Fruit fly (Drosophila melanogaster) whole organism, prepupa: ENCODE results near the gene CG2003.

Source experiments
- Blimp-1 ChIP-seq: fragments of 200-800 bp; sonication (Bioruptor generic); optimal IDR thresholded peaks from 3 replicates; lab custom pipeline; 2017; ENCODE audit warnings: missing biosample characterization, missing genetic modification characterization, mild to moderate bottlenecking, moderate library complexity, missing genetic modification reagents
- CG10631 ChIP-seq: fragments of 200-800 bp; sonication (Bioruptor generic); optimal IDR thresholded peaks from 2 replicates; lab custom pipeline; 2016; ENCODE audit warnings: missing biosample characterization, missing genetic modification characterization
- CG11294 ChIP-seq: fragments of 200-800 bp; sonication (Bioruptor generic); IDR thresholded peaks from 2 replicates; pipeline ENCODE4 v1.3.6; 2022; ENCODE audit warnings: missing biosample characterization, missing genetic modification characterization
- CG11762 ChIP-seq: fragments of 200-800 bp; sonication (Bioruptor generic); optimal IDR thresholded peaks from 3 replicates; lab custom pipeline; 2016; ENCODE audit warnings: missing biosample characterization, missing genetic modification characterization; ENCODE audit not compliant: insufficient read depth
- CG11902 ChIP-seq: fragments of 200-800 bp; sonication (Bioruptor generic); optimal IDR thresholded peaks from 3 replicates; lab custom pipeline; 2016; ENCODE audit warnings: missing biosample characterization, missing genetic modification characterization
- CG15336 ChIP-seq: fragments of 200-800 bp; sonication (Bioruptor generic); IDR thresholded peaks from 2 replicates; pipeline ENCODE4 v1.3.6; 2022; ENCODE audit warnings: missing biosample characterization, missing genetic modification characterization
- CG1621 ChIP-seq: fragments of 200-800 bp; sonication (Bioruptor generic); optimal IDR thresholded peaks from 3 replicates; lab custom pipeline; 2018; ENCODE audit warnings: missing biosample characterization, mild to moderate bottlenecking, missing genetic modification characterization
- CG16779 ChIP-seq: fragments of 200-800 bp; sonication (Bioruptor generic); optimal IDR thresholded peaks from 3 replicates; lab custom pipeline; 2017; ENCODE audit warnings: missing biosample characterization, mild to moderate bottlenecking, missing genetic modification characterization
- CG3032 ChIP-seq: fragments of 200-800 bp; optimal IDR thresholded peaks from 2 replicates; lab custom pipeline; 2019; ENCODE audit warnings: missing biosample characterization, mild to moderate bottlenecking, missing genetic modification characterization, moderate library complexity
- CG31627 ChIP-seq: fragments of 200-800 bp; sonication (Bioruptor generic); optimal IDR thresholded peaks from 3 replicates; lab custom pipeline; 2016; ENCODE audit warnings: missing biosample characterization, missing genetic modification characterization
- CG32006 ChIP-seq: fragments of 200-800 bp; sonication (Bioruptor generic); optimal IDR thresholded peaks from 3 replicates; lab custom pipeline; 2017; ENCODE audit warnings: missing biosample characterization, mild to moderate bottlenecking, missing genetic modification characterization
- CG34406 ChIP-seq: fragments of 200-800 bp; sonication (Bioruptor generic); optimal IDR thresholded peaks from 3 replicates; lab custom pipeline; 2016; ENCODE audit warnings: missing biosample characterization, missing genetic modification characterization
- CG3919 ChIP-seq: fragments of 200-800 bp; sonication (Bioruptor generic); optimal IDR thresholded peaks from 3 replicates; lab custom pipeline; 2016; ENCODE audit warnings: missing biosample characterization, missing genetic modification characterization
- CG4318 ChIP-seq: fragments of 200-800 bp; sonication (Bioruptor generic); optimal IDR thresholded peaks from 3 replicates; lab custom pipeline; 2017; ENCODE audit warnings: missing biosample characterization, mild to moderate bottlenecking, missing genetic modification characterization
- CG6276 ChIP-seq: fragments of 200-800 bp; sonication (Bioruptor generic); optimal IDR thresholded peaks from 2 replicates; lab custom pipeline; 2017; ENCODE audit warnings: missing biosample characterization, mild to moderate bottlenecking, missing genetic modification characterization
- CG6792 ChIP-seq: fragments of 200-800 bp; sonication (Bioruptor generic); optimal IDR thresholded peaks from 3 replicates; lab custom pipeline; 2016; ENCODE audit warnings: missing biosample characterization, missing genetic modification characterization
- CG6808 ChIP-seq: fragments of 200-800 bp; sonication (Bioruptor generic); optimal IDR thresholded peaks from 3 replicates; lab custom pipeline; 2017; ENCODE audit warnings: missing biosample characterization, missing genetic modification characterization, mild to moderate bottlenecking, moderate library complexity, missing genetic modification reagents
- CG6854 ChIP-seq: fragments of 200-800 bp; sonication (Bioruptor generic); optimal IDR thresholded peaks from 2 replicates; lab custom pipeline; 2017; ENCODE audit warnings: missing biosample characterization, mild to moderate bottlenecking, missing genetic modification characterization
- CG7368 ChIP-seq: fragments of 200-800 bp; sonication (Bioruptor generic); optimal IDR thresholded peaks from 3 replicates; lab custom pipeline; 2016; ENCODE audit warnings: missing biosample characterization, missing genetic modification characterization
- CG8319 ChIP-seq: fragments of 200-800 bp; sonication (Bioruptor generic); optimal IDR thresholded peaks from 3 replicates; lab custom pipeline; 2016; ENCODE audit warnings: missing biosample characterization, missing genetic modification characterization
- CG9139 ChIP-seq: fragments of 200-800 bp; sonication (Bioruptor generic); optimal IDR thresholded peaks from 3 replicates; lab custom pipeline; 2017; ENCODE audit warnings: missing biosample characterization, mild to moderate bottlenecking, missing genetic modification characterization
- Eip75B ChIP-seq: fragments of 200-800 bp; sonication (Bioruptor generic); optimal IDR thresholded peaks from 3 replicates; lab custom pipeline; 2016; ENCODE audit warnings: missing biosample characterization, missing genetic modification characterization
- Eip78C ChIP-seq: fragments of 200-800 bp; sonication (Bioruptor generic); peaks from one replicate; lab custom pipeline; 2016; ENCODE audit warnings: missing biosample characterization, missing genetic modification characterization
- Ets96B ChIP-seq: fragments of 200-800 bp; optimal IDR thresholded peaks from 2 replicates; lab custom pipeline; 2019; ENCODE audit warnings: missing biosample characterization, mild to moderate bottlenecking, missing genetic modification characterization, moderate library complexity
- Gug ChIP-seq: fragments of 200-800 bp; sonication (Bioruptor generic); IDR thresholded peaks from 2 replicates; pipeline ENCODE4 v1.3.6; 2022; ENCODE audit warnings: missing biosample characterization, missing genetic modification characterization
- Hr38 ChIP-seq: sonication (Bioruptor generic); optimal IDR thresholded peaks from 2 replicates; lab custom pipeline; 2016; ENCODE audit warnings: missing biosample characterization, missing genetic modification characterization
- Hr39 ChIP-seq: fragments of 200-800 bp; sonication (Bioruptor generic); optimal IDR thresholded peaks from 2 replicates; lab custom pipeline; 2016; ENCODE audit warnings: missing biosample characterization, missing genetic modification characterization
- Lpt ChIP-seq: fragments of 200-800 bp; sonication (Bioruptor generic); optimal IDR thresholded peaks from 3 replicates; lab custom pipeline; 2016; ENCODE audit warnings: missing biosample characterization, missing genetic modification characterization
- Met ChIP-seq: fragments of 200-800 bp; sonication (Bioruptor generic); optimal IDR thresholded peaks from 3 replicates; lab custom pipeline; 2016; ENCODE audit warnings: missing biosample characterization, missing genetic modification characterization
- Sox102F ChIP-seq: fragments of 200-800 bp; sonication (Bioruptor generic); optimal IDR thresholded peaks from 2 replicates; lab custom pipeline; 2016; ENCODE audit warnings: missing biosample characterization, mild to moderate bottlenecking, missing genetic modification characterization
- Sox15 ChIP-seq: fragments of 200-800 bp; sonication (Bioruptor generic); optimal IDR thresholded peaks from 3 replicates; lab custom pipeline; 2016; ENCODE audit warnings: missing biosample characterization, missing genetic modification characterization
- acj6 ChIP-seq: fragments of 200-800 bp; sonication (Bioruptor generic); optimal IDR thresholded peaks from 3 replicates; lab custom pipeline; 2016; ENCODE audit warnings: missing biosample characterization, missing genetic modification characterization
- cyc ChIP-seq: fragments of 200-800 bp; sonication (Bioruptor generic); optimal IDR thresholded peaks from 3 replicates; lab custom pipeline; 2016; ENCODE audit warnings: missing biosample characterization, missing genetic modification characterization
- dac ChIP-seq: fragments of 200-800 bp; sonication (Bioruptor generic); optimal IDR thresholded peaks from 2 replicates; lab custom pipeline; 2017; ENCODE audit warnings: missing biosample characterization, mild to moderate bottlenecking, missing genetic modification characterization
- dsx ChIP-seq: fragments of 200-800 bp; optimal IDR thresholded peaks from 3 replicates; lab custom pipeline; 2019; ENCODE audit warnings: missing biosample characterization, mild to moderate bottlenecking, missing genetic modification characterization, moderate library complexity; ENCODE audit not compliant: poor library complexity, severe bottlenecking
- eg ChIP-seq: fragments of 200-800 bp; sonication (Bioruptor generic); IDR thresholded peaks from 3 replicates; pipeline ENCODE4 v1.3.6; 2022; ENCODE audit warnings: missing biosample characterization, missing genetic modification characterization
- esn ChIP-seq: fragments of 200-800 bp; sonication (Bioruptor generic); optimal IDR thresholded peaks from 2 replicates; lab custom pipeline; 2016; ENCODE audit warnings: missing biosample characterization, mild to moderate bottlenecking, missing genetic modification characterization, moderate library complexity
- fd59A ChIP-seq: fragments of 200-800 bp; sonication (Bioruptor generic); optimal IDR thresholded peaks from 2 replicates; lab custom pipeline; 2017; ENCODE audit warnings: missing biosample characterization, mild to moderate bottlenecking, missing genetic modification characterization, missing genetic modification reagents
- fd85E ChIP-seq: fragments of 200-800 bp; sonication (Bioruptor generic); optimal IDR thresholded peaks from 3 replicates; lab custom pipeline; 2016; ENCODE audit warnings: missing biosample characterization, missing genetic modification characterization
- net ChIP-seq: fragments of 200-800 bp; sonication (Bioruptor generic); optimal IDR thresholded peaks from 3 replicates; lab custom pipeline; 2016; ENCODE audit warnings: missing biosample characterization, missing genetic modification characterization
- pdm3 ChIP-seq: fragments of 200-800 bp; sonication (Bioruptor generic); optimal IDR thresholded peaks from 3 replicates; lab custom pipeline; 2016; ENCODE audit warnings: missing biosample characterization, missing genetic modification characterization
- salr ChIP-seq, 2 experiments: fragments of 200-800 bp; sonication (Bioruptor generic); optimal IDR thresholded peaks; 3 replicates each; lab custom pipeline; 2016 to 2018; ENCODE audit warnings: missing biosample characterization in 2 of 2, missing genetic modification characterization in 2 of 2, mild to moderate bottlenecking in 1 of 2
- spab ChIP-seq: fragments of 200-800 bp; sonication (Bioruptor generic); optimal IDR thresholded peaks from 2 replicates; lab custom pipeline; 2017; ENCODE audit warnings: missing biosample characterization, mild to moderate bottlenecking, missing genetic modification characterization, missing genetic modification reagents
- ss ChIP-seq, 2 experiments: fragments of 200-800 bp; sonication (Bioruptor generic); optimal IDR thresholded peaks; 2 replicates in 1 of 2; 3 replicates in 1 of 2; lab custom pipeline; 2017 to 2018; ENCODE audit warnings: mild to moderate bottlenecking in 2 of 2, missing biosample characterization in 2 of 2, missing genetic modification characterization in 2 of 2, moderate library complexity in 1 of 2
- svp ChIP-seq: fragments of 200-800 bp; sonication (Bioruptor generic); peaks from one replicate; lab custom pipeline; 2016; ENCODE audit warnings: missing biosample characterization, missing genetic modification characterization
- topi ChIP-seq: fragments of 200-800 bp; sonication (Bioruptor generic); optimal IDR thresholded peaks from 3 replicates; lab custom pipeline; 2016; ENCODE audit warnings: missing biosample characterization, missing genetic modification characterization
- vri ChIP-seq: fragments of 200-800 bp; sonication (Bioruptor generic); optimal IDR thresholded peaks from 3 replicates; lab custom pipeline; 2016; ENCODE audit warnings: missing biosample characterization, mild to moderate bottlenecking, missing genetic modification characterization

Gene CG2003

DNA sequence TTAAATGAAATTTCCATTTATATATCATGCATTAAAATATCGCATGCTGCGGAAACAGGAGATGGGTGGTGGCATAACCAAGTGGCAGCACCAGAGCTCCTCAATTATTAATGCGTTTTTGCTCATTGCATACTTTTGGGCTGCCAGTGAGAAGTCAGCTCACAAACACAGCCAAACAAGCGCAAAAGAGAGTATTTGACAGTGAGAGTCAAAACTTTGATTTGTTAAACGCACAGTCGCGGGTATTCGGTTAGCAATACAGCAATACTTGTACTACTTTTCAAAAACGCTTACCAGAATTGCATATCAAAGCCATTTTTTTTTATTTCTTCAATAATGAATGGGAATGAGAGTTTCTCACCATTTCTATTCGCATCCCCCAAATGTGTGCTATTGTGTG lies 32.2 kb upstream of the CG2003 start (continued):
- TF ChIP-seq CG6854 (GFP tag; lab: Kevin White, UChicago) (peak; percentile 2), Sox15 (GFP tag; lab: Kevin White, UChicago) (no peak), dsx (GFP tag; lab: Kevin White, UChicago) (peak; percentile 11), CG6808 (no peak), CG4318 (no peak), esn (GFP tag; lab: Kevin White, UChicago) (peak; percentile 46), CG8319 (GFP tag; lab: Kevin White, UChicago) (no peak), cyc (GFP tag; lab: Kevin White, UChicago) (no peak), CG16779 (no peak), Hr39 (GFP tag; lab: Kevin White, UChicago) (peak; percentile 28), fd85E (no peak), Met (GFP tag; lab: Kevin White, UChicago) (no peak), Gug (GFP tag; lab: Robert Waterston, UW) (no peak), net (GFP tag; lab: Kevin White, UChicago) (peak; percentile 35), pdm3 (GFP tag; lab: Kevin White, UChicago) (no peak), topi (peak; percentile 2), ss (GFP tag; optimal IDR thresholded peaks at IDR 0.05; lab: Kevin White, UChicago) (no peak), Eip78C (GFP tag; lab: Kevin White, UChicago) (peak; percentile 46), CG11294 (GFP tag; lab: Robert Waterston, UW) (no peak), CG11762 (GFP tag; lab: Kevin White, UChicago) (no peak), salr (GFP tag; optimal IDR thresholded peaks at IDR 0.05; lab: Kevin White, UChicago) (no peak), spab (no peak), CG9139 (GFP tag; lab: Kevin White, UChicago) (no peak), CG6792 (GFP tag; lab: Kevin White, UChicago) (no peak), CG1621 (tag; lab: Kevin White, UChicago) (no peak), dac (no peak)

DNA sequence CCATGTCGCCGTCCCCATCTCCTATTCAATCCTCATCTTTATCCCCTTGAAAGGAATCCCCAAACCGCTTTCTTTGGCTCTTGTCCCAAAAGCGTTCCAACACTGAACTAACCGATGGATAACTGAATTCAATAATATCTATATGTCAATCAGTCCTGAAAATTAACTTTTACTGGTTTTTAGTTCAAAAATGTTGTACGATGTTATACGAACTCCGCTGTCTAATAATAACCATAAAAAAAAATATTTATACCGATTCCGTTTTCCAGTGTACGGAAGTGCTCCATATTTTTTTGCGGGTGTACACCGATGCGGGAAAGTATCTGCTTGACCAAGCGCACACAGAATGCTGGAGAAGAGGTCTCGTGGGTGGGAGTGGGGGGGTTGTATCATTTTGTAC lies 28.5 kb upstream of the CG2003 start:
- TF ChIP-seq Eip75B (GFP tag; lab: Kevin White, UChicago) (no peak), CG7368 (no peak), Sox15 (GFP tag; lab: Kevin White, UChicago) (no peak), CG6792 (GFP tag; lab: Kevin White, UChicago) (peak; percentile 3), Met (GFP tag; lab: Kevin White, UChicago) (peak; percentile 39), CG16779 (no peak), net (GFP tag; lab: Kevin White, UChicago) (no peak), fd85E (no peak), CG6854 (GFP tag; lab: Kevin White, UChicago) (no peak), acj6 (GFP tag; lab: Kevin White, UChicago) (peak; percentile 36), CG11902 (no peak), CG31627 (peak; percentile 27), Sox102F (GFP tag; lab: Kevin White, UChicago) (peak; percentile 45), Blimp-1 (no peak), CG34406 (GFP tag; lab: Kevin White, UChicago) (no peak), dsx (GFP tag; lab: Kevin White, UChicago) (no peak), topi (peak; percentile 45), CG15336 (GFP tag; lab: Robert Waterston, UW) (no peak), Hr38 (GFP tag; lab: Kevin White, UChicago) (no peak), Lpt (GFP tag; lab: Kevin White, UChicago) (no peak), spab (no peak), CG6276 (no peak), CG10631 (GFP tag; lab: Kevin White, UChicago) (no peak), CG3032 (tag; lab: Kevin White, UChicago) (no peak), CG3919 (no peak), CG32006 (GFP tag; lab: Kevin White, UChicago) (peak; percentile 5), svp (GFP tag; lab: Kevin White, UChicago) (peak; percentile 73), dac (no peak), cyc (GFP tag; lab: Kevin White, UChicago) (peak; percentile 22), eg (GFP tag; lab: Robert Waterston, UW) (no peak), vri (no peak), CG11762 (GFP tag; lab: Kevin White, UChicago) (no peak), ss (GFP tag; optimal IDR thresholded peaks at IDR 0.05; lab: Kevin White, UChicago) (no peak), Ets96B (tag; lab: Kevin White, UChicago) (no peak), esn (GFP tag; lab: Kevin White, UChicago) (peak; percentile 49), fd59A (no peak), Eip78C (GFP tag; lab: Kevin White, UChicago) (peak; percentile 81), CG11294 (GFP tag; lab: Robert Waterston, UW) (no peak), CG4318 (no peak), Hr39 (GFP tag; lab: Kevin White, UChicago) (peak; percentile 18)
